Fruit fly (Drosophila melanogaster): ENCODE measurements around the gene CG34178.

The CG34178 gene

DNA sequence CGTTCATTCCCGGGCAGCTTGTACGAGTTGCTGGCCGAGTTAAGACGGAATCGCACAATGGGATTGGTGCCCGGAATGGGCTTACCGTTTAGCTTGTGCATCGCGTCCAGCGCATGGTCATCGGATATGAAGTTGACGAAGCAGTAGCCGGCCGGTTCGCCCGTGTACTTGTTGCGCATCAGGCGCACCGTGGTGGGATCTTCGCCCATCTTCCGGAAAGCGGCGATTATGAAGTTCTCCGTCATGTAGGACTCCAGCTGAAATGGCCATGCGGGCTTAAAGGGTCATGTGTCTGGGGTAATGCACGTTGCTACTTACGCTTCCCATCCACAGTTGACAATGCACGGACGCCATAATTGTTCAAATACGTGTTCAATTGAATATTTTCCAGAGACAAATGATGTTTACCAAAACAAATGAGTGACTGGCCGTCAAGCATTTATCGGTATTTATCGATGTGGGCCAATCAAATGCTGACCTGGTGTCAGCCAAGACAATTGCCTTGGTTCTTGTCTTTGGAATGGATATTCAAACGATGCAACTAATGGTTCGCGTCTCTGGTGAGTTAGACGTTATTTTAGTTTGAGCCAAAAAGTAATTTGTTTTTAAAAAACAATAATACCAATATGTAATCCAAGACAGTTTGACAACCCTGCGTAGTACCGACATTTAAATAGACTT is 20.4 kb downstream of the CG34178 start, which contains the start of the genes Secp43 and ND-B8 (continued):
- TF ChIP-seq Xrp1 (GFP tag; IDR thresholded peaks at IDR 0.05) (no peak), Kr (GFP tag; optimal IDR thresholded peaks at IDR 0.05) (no peak), Bgb (GFP tag; IDR thresholded peaks at IDR 0.05; ENCODE audit: partially characterized antibody) (peak; percentile 84), sens-2 (GFP tag; IDR thresholded peaks at IDR 0.05) (no peak), CG30020 (tag; optimal IDR thresholded peaks at IDR 0.05) (peak; percentile 18), dmrt11E (tag; optimal IDR thresholded peaks at IDR 0.05) (no peak), HLHmδ (GFP tag; optimal IDR thresholded peaks at IDR 0.05) (no peak), ci (GFP tag; IDR thresholded peaks at IDR 0.05) (no peak), CG3847 (GFP tag; IDR thresholded peaks at IDR 0.05) (peak; percentile 33; the same call in 1 of the 2 replicates), Dbx (GFP tag; IDR thresholded peaks at IDR 0.05) (no peak), Abd-B (GFP tag; optimal IDR thresholded peaks at IDR 0.05) (peak; percentile 45), esg (GFP tag; conservative IDR thresholded peaks at IDR 0.05) (no peak), fd64A (GFP tag; optimal IDR thresholded peaks at IDR 0.05) (no peak), tin (GFP tag; optimal IDR thresholded peaks at IDR 0.05) (no peak), CHES-1-like (GFP tag; optimal IDR thresholded peaks at IDR 0.05) (peak; percentile 46), D19A (tag; optimal IDR thresholded peaks at IDR 0.05) (peak; percentile 18), Atf6 (GFP tag; IDR thresholded peaks at IDR 0.05) (0 out of 2 replicates have a peak, but pooled peaks have one; percentile 13), Vsx1 (GFP tag; optimal IDR thresholded peaks at IDR 0.05) (peak; percentile 11), Dad (GFP tag; optimal IDR thresholded peaks at IDR 0.05) (no peak), bcd (GFP tag; optimal IDR thresholded peaks at IDR 0.05) (peak; percentile 21), CG10267 (tag; optimal IDR thresholded peaks at IDR 0.05) (peak; percentile 54), sisA (GFP tag; IDR thresholded peaks at IDR 0.05) (no peak), fd3F (GFP tag; optimal IDR thresholded peaks at IDR 0.05) (no peak), lola (GFP tag; optimal IDR thresholded peaks at IDR 0.05) (no peak), CG1529 (GFP tag; optimal IDR thresholded peaks at IDR 0.05) (no peak), disco-r (GFP tag; optimal IDR thresholded peaks at IDR 0.05) (no peak), E2f2 (GFP tag; IDR thresholded peaks at IDR 0.05) (peak; percentile 68), Sry-β (GFP tag; optimal IDR thresholded peaks at IDR 0.05) (no peak), CG10321 (GFP tag; IDR thresholded peaks at IDR 0.05) (no peak), zfh2 (GFP tag; optimal IDR thresholded peaks at IDR 0.05) (no peak), tup (GFP tag; optimal IDR thresholded peaks at IDR 0.05) (no peak), CG10543 (GFP tag; optimal IDR thresholded peaks at IDR 0.05) (no peak), Nf-YB (GFP tag; optimal IDR thresholded peaks at IDR 0.05) (no peak), CG4854 (GFP tag; optimal IDR thresholded peaks at IDR 0.05) (no peak), CG8388 (GFP tag; optimal IDR thresholded peaks at IDR 0.05) (no peak), CG4328 (GFP tag; optimal IDR thresholded peaks at IDR 0.05) (no peak), tap (tag; optimal IDR thresholded peaks at IDR 0.05) (no peak), CG17802 (tag; optimal IDR thresholded peaks at IDR 0.05) (no peak), en (GFP tag; optimal IDR thresholded peaks at IDR 0.05) (no peak), Sin3A (optimal IDR thresholded peaks at IDR 0.05) (peak; percentile 64), Opbp (GFP tag; IDR thresholded peaks at IDR 0.05; ENCODE audit: partially characterized antibody) (peak; percentile 77; the same call in 2 of the 3 replicates), mld (GFP tag; IDR thresholded peaks at IDR 0.05; ENCODE audit: partially characterized antibody) (peak; percentile 73; the same call in 2 of the 3 replicates), CG4617 (GFP tag; optimal IDR thresholded peaks at IDR 0.05; ENCODE audit: borderline replicate concordance) (peak; percentile 64), grn (GFP tag; optimal IDR thresholded peaks at IDR 0.05) (no peak), sc (optimal IDR thresholded peaks at IDR 0.05) (no peak), sc (GFP tag; optimal IDR thresholded peaks at IDR 0.05) (no peak), Spps (tag; optimal IDR thresholded peaks at IDR 0.05) (no peak), bigmax (GFP tag; optimal IDR thresholded peaks at IDR 0.05) (no peak), inv (GFP tag; IDR thresholded peaks at IDR 0.05; ENCODE audit: partially characterized antibody) (peak; percentile 63; the same call in 1 of the 2 replicates), Mes4 (GFP tag; optimal IDR thresholded peaks at IDR 0.05) (no peak)
